Fruit fly (Drosophila melanogaster) whole organism, embryonic: ENCODE data around the gene Pis.

Source experiments
- Asciz ChIP-seq: fragments of 200-800 bp; sonication (Bioruptor generic); optimal IDR thresholded peaks from 2 replicates; lab custom pipeline; 2017; ENCODE audit warnings: missing biosample characterization, mild to moderate bottlenecking, missing genetic modification characterization, missing genetic modification reagents
- B-H2 ChIP-seq: fragments of 200-800 bp; sonication (Bioruptor generic); optimal IDR thresholded peaks from 2 replicates; lab custom pipeline; 2018; ENCODE audit warnings: missing biosample characterization, mild to moderate bottlenecking, missing genetic modification characterization
- Bgb ChIP-seq: fragments of 200-800 bp; sonication (Bioruptor generic); IDR thresholded peaks from 2 replicates; pipeline ENCODE4 v1.3.6; 2022; ENCODE audit warnings: missing biosample characterization, missing genetic modification characterization; ENCODE audit not compliant: partially characterized antibody
- CG1024 ChIP-seq: fragments of 200-800 bp; sonication (Bioruptor generic); IDR thresholded peaks from 2 replicates; pipeline ENCODE4 v1.3.6; 2022; ENCODE audit warnings: missing biosample characterization, missing genetic modification characterization
- CG11696 ChIP-seq: fragments of 200-800 bp; sonication (Bioruptor generic); IDR thresholded peaks from 2 replicates; pipeline ENCODE4 v1.3.6; 2022; ENCODE audit warnings: missing biosample characterization, missing genetic modification characterization
- CG14014 ChIP-seq: fragments of 200-800 bp; sonication (Bioruptor generic); IDR thresholded peaks from 2 replicates; pipeline ENCODE4 v1.3.6; 2022; ENCODE audit warnings: missing biosample characterization, missing genetic modification characterization
- CG16779 ChIP-seq: fragments of 200-800 bp; sonication (Bioruptor generic); IDR thresholded peaks from 2 replicates; pipeline ENCODE4 v1.3.6; 2022; ENCODE audit warnings: missing biosample characterization, missing genetic modification characterization
- CG16813 ChIP-seq: fragments of 200-800 bp; sonication (Bioruptor generic); IDR thresholded peaks from 3 replicates; pipeline ENCODE4 v1.3.6; 2022; ENCODE audit warnings: missing biosample characterization, missing genetic modification characterization; ENCODE audit not compliant: partially characterized antibody
- CG16815 ChIP-seq: fragments of 200-800 bp; sonication (Bioruptor generic); optimal IDR thresholded peaks from 3 replicates; lab custom pipeline; 2017; ENCODE audit warnings: missing biosample characterization, mild to moderate bottlenecking, missing genetic modification characterization
- CG1792 ChIP-seq: fragments of 200-800 bp; sonication (Bioruptor generic); optimal IDR thresholded peaks from 2 replicates; lab custom pipeline; 2016; ENCODE audit warnings: missing biosample characterization, missing genetic modification characterization
- CG31224 ChIP-seq: fragments of 200-800 bp; sonication (Bioruptor generic); IDR thresholded peaks from 2 replicates; pipeline ENCODE4 v1.3.6; 2022; ENCODE audit warnings: missing biosample characterization, missing genetic modification characterization
- CG31388 ChIP-seq: fragments of 200-800 bp; sonication (Bioruptor generic); optimal IDR thresholded peaks from 2 replicates; lab custom pipeline; 2016; ENCODE audit warnings: missing biosample characterization, missing genetic modification characterization
- CG34422 ChIP-seq: fragments of 200-800 bp; sonication (Bioruptor generic); IDR thresholded peaks from 3 replicates; pipeline ENCODE4 v1.3.6; 2022; ENCODE audit warnings: missing biosample characterization, missing genetic modification characterization
- CG7357 ChIP-seq: fragments of 200-800 bp; sonication (Bioruptor generic); IDR thresholded peaks from 3 replicates; pipeline ENCODE4 v1.3.6; 2022; ENCODE audit warnings: missing biosample characterization, missing genetic modification characterization
- CG8359 ChIP-seq: fragments of 200-800 bp; sonication (Bioruptor generic); optimal IDR thresholded peaks from 2 replicates; lab custom pipeline; 2017; ENCODE audit warnings: missing biosample characterization, mild to moderate bottlenecking, missing genetic modification characterization, borderline replicate concordance
- Camta ChIP-seq: fragments of 200-800 bp; sonication (Bioruptor generic); optimal IDR thresholded peaks from 2 replicates; lab custom pipeline; 2016; ENCODE audit warnings: missing biosample characterization, missing genetic modification characterization
- Dbx ChIP-seq: fragments of 200-800 bp; sonication (Bioruptor generic); IDR thresholded peaks from 3 replicates; pipeline ENCODE4 v1.3.6; 2022; ENCODE audit warnings: missing biosample characterization, missing genetic modification characterization
- Dip2 ChIP-seq: fragments of 200-800 bp; sonication (Bioruptor generic); IDR thresholded peaks from 2 replicates; pipeline ENCODE4 v1.3.6; 2022; ENCODE audit warnings: missing biosample characterization, missing genetic modification characterization
- Fer2 ChIP-seq: fragments of 200-800 bp; sonication (Bioruptor generic); optimal IDR thresholded peaks from 2 replicates; lab custom pipeline; 2018; ENCODE audit warnings: missing biosample characterization, mild to moderate bottlenecking, missing genetic modification characterization, moderate library complexity
- Gsc ChIP-seq: fragments of 200-800 bp; sonication (Bioruptor generic); IDR thresholded peaks from 2 replicates; pipeline ENCODE4 v1.3.6; 2022; ENCODE audit warnings: missing biosample characterization, missing genetic modification characterization
- HLH4C ChIP-seq: fragments of 200-800 bp; sonication (Bioruptor generic); IDR thresholded peaks from 3 replicates; pipeline ENCODE4 v1.3.6; 2022; ENCODE audit warnings: missing biosample characterization, missing genetic modification characterization; ENCODE audit not compliant: partially characterized antibody
- Hr51 ChIP-seq, 2 experiments: fragments of 200-800 bp; sonication (Bioruptor generic); optimal IDR thresholded peaks; 2 replicates in 1 of 2; 3 replicates in 1 of 2; lab custom pipeline; 2016 to 2018; ENCODE audit warnings: missing biosample characterization in 2 of 2, missing genetic modification characterization in 2 of 2, mild to moderate bottlenecking in 1 of 2, moderate library complexity in 1 of 2
- Kr ChIP-seq: fragments of 200-800 bp; sonication (Bioruptor generic); optimal IDR thresholded peaks from 2 replicates; lab custom pipeline; 2017; ENCODE audit warnings: missing biosample characterization, mild to moderate bottlenecking, missing genetic modification characterization
- Mes4 ChIP-seq: fragments of 200-800 bp; sonication (Bioruptor generic); optimal IDR thresholded peaks from 2 replicates; lab custom pipeline; 2016; ENCODE audit warnings: missing biosample characterization, missing genetic modification characterization
- NK7.1 ChIP-seq: fragments of 200-800 bp; sonication (Bioruptor generic); optimal IDR thresholded peaks from 3 replicates; lab custom pipeline; 2016; ENCODE audit warnings: missing biosample characterization, missing genetic modification characterization
- Neu2 ChIP-seq: fragments of 200-800 bp; sonication (Bioruptor generic); optimal IDR thresholded peaks from 3 replicates; lab custom pipeline; 2016; ENCODE audit warnings: missing biosample characterization, missing genetic modification characterization, borderline replicate concordance
- Nf-YC ChIP-seq: fragments of 200-800 bp; optimal IDR thresholded peaks from 3 replicates; lab custom pipeline; 2019; ENCODE audit warnings: missing biosample characterization, mild to moderate bottlenecking, missing genetic modification characterization, moderate library complexity
- Oaz ChIP-seq: fragments of 200-800 bp; sonication (Bioruptor generic); IDR thresholded peaks from 2 replicates; pipeline ENCODE4 v1.3.6; 2022; ENCODE audit warnings: missing biosample characterization, missing genetic modification characterization
- Sry-β ChIP-seq: fragments of 200-800 bp; sonication (Bioruptor generic); optimal IDR thresholded peaks from 2 replicates; lab custom pipeline; 2018; ENCODE audit warnings: missing biosample characterization, mild to moderate bottlenecking, missing genetic modification characterization, moderate library complexity
- Tbp ChIP-seq: fragments of >200 bp; optimal IDR thresholded peaks from 2 replicates; lab custom pipeline; 2018; ENCODE audit warnings: missing biosample characterization, missing genetic modification characterization
- ash1 ChIP-seq: fragments of 200-800 bp; sonication (Bioruptor generic); optimal IDR thresholded peaks from 2 replicates; lab custom pipeline; 2018; ENCODE audit warnings: missing biosample characterization, mild to moderate bottlenecking, missing genetic modification characterization
- bab2 ChIP-seq: fragments of 200-800 bp; sonication (Bioruptor generic); optimal IDR thresholded peaks from 2 replicates; lab custom pipeline; 2016; ENCODE audit warnings: missing biosample characterization, missing genetic modification characterization
- crc ChIP-seq: fragments of 200-800 bp; sonication (Bioruptor generic); optimal IDR thresholded peaks from 2 replicates; lab custom pipeline; 2016; ENCODE audit warnings: missing biosample characterization, missing genetic modification characterization
- hkb ChIP-seq, 2 experiments: fragments of 200-800 bp in 1 of 2; fragments of >200 bp in 1 of 2; sonication (Bioruptor generic) in 1 of 2; IDR thresholded peaks in 1 of 2; optimal IDR thresholded peaks in 1 of 2; 2 replicates each; pipeline versions ENCODE4 v1.3.6 to Lab custom; 2017 to 2022; ENCODE audit warnings: missing biosample characterization in 1 of 2, missing genetic modification characterization in 1 of 2
- kay ChIP-seq: fragments of 200-800 bp; sonication (Bioruptor generic); optimal IDR thresholded peaks from 2 replicates; lab custom pipeline; 2016; ENCODE audit warnings: missing biosample characterization, missing genetic modification characterization
- klu ChIP-seq: fragments of 200-800 bp; sonication (Bioruptor generic); IDR thresholded peaks from 2 replicates; pipeline ENCODE4 v1.3.6; 2022; ENCODE audit warnings: missing biosample characterization, missing genetic modification characterization
- lbe ChIP-seq: fragments of 200-800 bp; sonication (Bioruptor generic); optimal IDR thresholded peaks from 2 replicates; lab custom pipeline; 2016; ENCODE audit warnings: missing biosample characterization, mild to moderate bottlenecking, missing genetic modification characterization
- lmd ChIP-seq: fragments of 200-800 bp; sonication (Bioruptor generic); IDR thresholded peaks from 2 replicates; pipeline ENCODE4 v1.3.6; 2022; ENCODE audit warnings: missing biosample characterization, missing genetic modification characterization
- luna ChIP-seq: fragments of 200-800 bp; sonication (Bioruptor generic); optimal IDR thresholded peaks from 2 replicates; lab custom pipeline; 2016; ENCODE audit warnings: missing biosample characterization, missing genetic modification characterization
- maf-S ChIP-seq: fragments of 200-800 bp; sonication (Bioruptor generic); optimal IDR thresholded peaks from 2 replicates; lab custom pipeline; 2016; ENCODE audit warnings: missing biosample characterization, missing genetic modification characterization
- p53 ChIP-seq: fragments of 200-800 bp; sonication (Bioruptor generic); optimal IDR thresholded peaks from 2 replicates; lab custom pipeline; 2016; ENCODE audit warnings: missing biosample characterization, missing genetic modification characterization
- pfk ChIP-seq: fragments of 200-800 bp; sonication (Bioruptor generic); optimal IDR thresholded peaks from 2 replicates; lab custom pipeline; 2018; ENCODE audit warnings: missing biosample characterization, mild to moderate bottlenecking, missing genetic modification characterization, moderate library complexity
- pho ChIP-seq: fragments of 200-800 bp; sonication (Bioruptor generic); optimal IDR thresholded peaks from 2 replicates; lab custom pipeline; 2016; ENCODE audit warnings: missing biosample characterization, missing genetic modification characterization
- ranshi ChIP-seq: fragments of 200-800 bp; sonication (Bioruptor generic); IDR thresholded peaks from 2 replicates; pipeline ENCODE4 v1.3.6; 2022; ENCODE audit warnings: missing biosample characterization, missing genetic modification characterization
- rib ChIP-seq: fragments of 200-800 bp; sonication (Bioruptor generic); IDR thresholded peaks from 2 replicates; pipeline ENCODE4 v1.3.6; 2022; ENCODE audit warnings: missing biosample characterization, missing genetic modification characterization
- scrt ChIP-seq: fragments of 200-800 bp; sonication (Bioruptor generic); optimal IDR thresholded peaks from 2 replicates; lab custom pipeline; 2018; ENCODE audit warnings: missing biosample characterization, mild to moderate bottlenecking, missing genetic modification characterization, moderate library complexity
- sens-2 ChIP-seq: fragments of 200-800 bp; sonication (Bioruptor generic); IDR thresholded peaks from 2 replicates; pipeline ENCODE4 v1.3.6; 2022; ENCODE audit warnings: missing biosample characterization, missing genetic modification characterization
- sim ChIP-seq: fragments of 200-800 bp; sonication (Bioruptor generic); IDR thresholded peaks from 2 replicates; pipeline ENCODE4 v1.3.6; 2022; ENCODE audit warnings: missing biosample characterization, missing genetic modification characterization
- sna ChIP-seq: fragments of 200-800 bp; sonication (Bioruptor generic); IDR thresholded peaks from 2 replicates; pipeline ENCODE4 v1.3.6; 2022; ENCODE audit warnings: missing biosample characterization, missing genetic modification characterization; ENCODE audit not compliant: partially characterized antibody
- tgo ChIP-seq: fragments of 200-800 bp; sonication (Bioruptor generic); IDR thresholded peaks from 3 replicates; pipeline ENCODE4 v1.3.6; 2022; ENCODE audit warnings: missing biosample characterization, missing genetic modification characterization
- usp ChIP-seq: fragments of >200 bp; optimal IDR thresholded peaks from 2 replicates; lab custom pipeline; 2017; ENCODE audit warnings: missing biosample characterization, missing genetic modification characterization

The Pis gene

dm6 chrX:15671026-15671563 lies 32.5 kb downstream of the Pis start, which contains the start of gene CG15646 (continued):
- no peak for TF ChIP-seq CG7357 (GFP tag; lab: Robert Waterston, UW)
- TF ChIP-seq Asciz (GFP tag; lab: Kevin White, UChicago) = peak; percentile 43
- no peak for TF ChIP-seq Nf-YC (tag; lab: Kevin White, UChicago)
- no peak for TF ChIP-seq Mes4
- no peak for TF ChIP-seq B-H2
- TF ChIP-seq CG34422 (GFP tag; lab: Robert Waterston, UW) = no peak
- TF ChIP-seq CG1792 (GFP tag; lab: Kevin White, UChicago) = no peak
- TF ChIP-seq CG16779 (GFP tag; lab: Robert Waterston, UW) = no peak
- peak; percentile 34 for TF ChIP-seq kay (GFP tag; lab: Kevin White, UChicago)
- TF ChIP-seq Kr (GFP tag; lab: Kevin White, UChicago) = peak; percentile 56
- no peak for TF ChIP-seq Tbp
- TF ChIP-seq p53 (GFP tag; lab: Kevin White, UChicago) = no peak
- TF ChIP-seq CG16813 (GFP tag; lab: Robert Waterston, UW) = no peak; the same call in 2 of the 3 replicates
- no peak for TF ChIP-seq CG31388
- TF ChIP-seq CG31224 = no peak
- no peak for TF ChIP-seq CG14014 (GFP tag; lab: Robert Waterston, UW)
- no peak for TF ChIP-seq HLH4C
- peak; percentile 32; the same call in 1 of the 2 replicates for TF ChIP-seq ranshi
- no peak for TF ChIP-seq CG11696 (GFP tag; lab: Robert Waterston, UW)
- no peak for TF ChIP-seq Neu2 (GFP tag; lab: Kevin White, UChicago)
- peak in 1 of 2 experiments; percentile 59 for TF ChIP-seq Hr51 (GFP tag; optimal IDR thresholded peaks at IDR 0.05; lab: Kevin White, UChicago)
- peak; percentile 77 for TF ChIP-seq sim
- no peak for TF ChIP-seq hkb (optimal IDR thresholded peaks at IDR 0.05; lab: Kevin White, UChicago)
- no peak; the same call in 1 of the 2 replicates for TF ChIP-seq hkb (GFP tag; IDR thresholded peaks at IDR 0.05; lab: Robert Waterston, UW)
- TF ChIP-seq Sry-β (GFP tag; lab: Kevin White, UChicago) = no peak
- peak; percentile 39; the same call in 1 of the 2 replicates for TF ChIP-seq Bgb (GFP tag; lab: Robert Waterston, UW)
- TF ChIP-seq klu (GFP tag; lab: Robert Waterston, UW) = no peak
- no peak for TF ChIP-seq usp
- no peak for TF ChIP-seq Oaz (GFP tag; lab: Robert Waterston, UW)
- TF ChIP-seq NK7.1 = no peak
- no peak for TF ChIP-seq Camta (GFP tag; lab: Kevin White, UChicago)
- no peak for TF ChIP-seq Fer2
- peak; percentile 40; the same call in 1 of the 2 replicates for TF ChIP-seq sens-2 (GFP tag; lab: Robert Waterston, UW)
- no peak for TF ChIP-seq luna (GFP tag; lab: Kevin White, UChicago)
- TF ChIP-seq pfk (GFP tag; lab: Kevin White, UChicago) = no peak
- TF ChIP-seq lmd = peak; percentile 69; the same call in 1 of the 2 replicates
- TF ChIP-seq pho (GFP tag; lab: Kevin White, UChicago) = no peak
- peak; percentile 54; the same call in 2 of the 3 replicates for TF ChIP-seq tgo
- no peak for TF ChIP-seq bab2 (GFP tag; lab: Kevin White, UChicago)
- TF ChIP-seq CG1024 (GFP tag; lab: Robert Waterston, UW) = no peak
- no peak for TF ChIP-seq sna
- no peak for TF ChIP-seq Dbx (GFP tag; lab: Robert Waterston, UW)
- TF ChIP-seq Gsc = no peak
- peak; percentile 19 for TF ChIP-seq scrt
- TF ChIP-seq crc = no peak
- TF ChIP-seq Dip2 (GFP tag; lab: Robert Waterston, UW) = no peak
- TF ChIP-seq CG16815 (GFP tag; lab: Kevin White, UChicago) = peak; percentile 82
- TF ChIP-seq CG8359 (GFP tag; lab: Kevin White, UChicago) = peak; percentile 59
- peak; percentile 25 for TF ChIP-seq lbe
- TF ChIP-seq ash1 (GFP tag; lab: Kevin White, UChicago) = no peak
- no peak for TF ChIP-seq rib
- no peak for TF ChIP-seq maf-S (GFP tag; lab: Kevin White, UChicago)
